Worm (Caenorhabditis elegans) whole organism, L3 larva: Measurements from ENCODE around the gene ZK1307.4.

Source experiments
- R02D3.7 ChIP-seq: fragments of 150-350 bp; optimal IDR thresholded peaks from 2 replicates; lab custom pipeline; 2014; ENCODE audit warnings: missing biosample characterization, missing genetic modification characterization
- ZK546.5 ChIP-seq: sonication (generic microtip); optimal IDR thresholded peaks from 2 replicates; lab custom pipeline; 2017; ENCODE audit warnings: missing biosample characterization, missing genetic modification characterization
- aly-2 ChIP-seq: fragments of 150-350 bp; optimal IDR thresholded peaks from 2 replicates; lab custom pipeline; 2014; ENCODE audit warnings: missing biosample characterization, missing genetic modification characterization
- ceh-16 ChIP-seq: sonication (generic microtip); optimal IDR thresholded peaks from 2 replicates; lab custom pipeline; 2017; ENCODE audit warnings: missing biosample characterization, missing genetic modification characterization
- ceh-28 ChIP-seq: fragments of 150-350 bp; optimal IDR thresholded peaks from 2 replicates; lab custom pipeline; 2014; ENCODE audit warnings: missing biosample characterization, missing genetic modification reagents, missing genetic modification characterization
- ceh-82 ChIP-seq: fragments of 150-350 bp; optimal IDR thresholded peaks from 2 replicates; lab custom pipeline; 2014; ENCODE audit warnings: missing biosample characterization, missing genetic modification characterization
- ceh-9 ChIP-seq: sonication (generic microtip); optimal IDR thresholded peaks from 2 replicates; lab custom pipeline; 2018; ENCODE audit warnings: missing biosample characterization, missing genetic modification characterization
- daf-12 ChIP-seq: fragments of 150-350 bp; optimal IDR thresholded peaks from 2 replicates; lab custom pipeline; 2014; ENCODE audit warnings: missing biosample characterization, missing genetic modification reagents, missing genetic modification characterization
- egl-27 ChIP-seq: sonication (generic microtip); optimal IDR thresholded peaks from 4 replicates; lab custom pipeline; 2017; ENCODE audit warnings: missing biosample characterization, missing genetic modification reagents, missing genetic modification characterization
- elt-1 ChIP-seq: fragments of 150-350 bp; optimal IDR thresholded peaks from 2 replicates; lab custom pipeline; 2014; ENCODE audit warnings: missing biosample characterization, missing genetic modification characterization
- elt-2 ChIP-seq: sonication (generic microtip); optimal IDR thresholded peaks from 2 replicates; lab custom pipeline; 2016; ENCODE audit warnings: missing genetic modification reagents, mild to moderate bottlenecking, missing genetic modification characterization, missing compliant biosample characterization
- elt-3 ChIP-seq, 3 experiments: fragments of 150-350 bp in 1 of 3; sonication (generic microtip) in 2 of 3; optimal IDR thresholded peaks; 2 replicates in 2 of 3; 4 replicates in 1 of 3; lab custom pipeline; 2014 to 2017; ENCODE audit warnings: missing biosample characterization in 3 of 3, missing genetic modification characterization in 3 of 3
- eor-1 ChIP-seq, 2 experiments: fragments of 150-350 bp; optimal IDR thresholded peaks; 2 replicates each; lab custom pipeline; 2014 to 2018; ENCODE audit warnings: missing biosample characterization in 2 of 2, missing genetic modification characterization in 2 of 2
- fkh-10 ChIP-seq: sonication (generic microtip); optimal IDR thresholded peaks from 2 replicates; lab custom pipeline; 2017; ENCODE audit warnings: missing biosample characterization, missing genetic modification reagents, missing genetic modification characterization
- fkh-2 ChIP-seq: fragments of 150-350 bp; optimal IDR thresholded peaks from 2 replicates; lab custom pipeline; 2014; ENCODE audit warnings: missing biosample characterization, missing genetic modification reagents, missing genetic modification characterization
- fos-1 ChIP-seq: fragments of 150-350 bp; optimal IDR thresholded peaks from 2 replicates; lab custom pipeline; 2014; ENCODE audit warnings: missing biosample characterization, missing genetic modification characterization
- hmg-11 ChIP-seq: sonication (generic microtip); optimal IDR thresholded peaks from 2 replicates; lab custom pipeline; 2016; ENCODE audit warnings: missing genetic modification characterization, missing compliant biosample characterization
- lin-15B ChIP-seq: fragments of 150-350 bp; optimal IDR thresholded peaks from 2 replicates; lab custom pipeline; 2014; ENCODE audit warnings: missing biosample characterization, missing genetic modification characterization
- lin-39 ChIP-seq: fragments of 150-350 bp; optimal IDR thresholded peaks from 2 replicates; lab custom pipeline; 2018; ENCODE audit warnings: missing biosample characterization, missing genetic modification reagents, missing genetic modification characterization
- lsy-12 ChIP-seq: sonication (generic microtip); optimal IDR thresholded peaks from 2 replicates; lab custom pipeline; 2016; ENCODE audit warnings: mild to moderate bottlenecking, missing genetic modification characterization, missing compliant biosample characterization
- mml-1 ChIP-seq: fragments of 150-350 bp; sonication (generic microtip); optimal IDR thresholded peaks from 3 replicates; lab custom pipeline; 2014; ENCODE audit warnings: missing biosample characterization, missing genetic modification characterization
- nfya-1 ChIP-seq: sonication (generic microtip); optimal IDR thresholded peaks from 2 replicates; lab custom pipeline; 2017; ENCODE audit warnings: missing genetic modification characterization, mild to moderate bottlenecking, missing compliant biosample characterization, antibody characterized with exemption, moderate library complexity; ENCODE audit not compliant: insufficient read depth
- nhr-11 ChIP-seq: fragments of 150-350 bp; optimal IDR thresholded peaks from 2 replicates; lab custom pipeline; 2014; ENCODE audit warnings: missing biosample characterization, missing genetic modification characterization
- nhr-25 ChIP-seq: sonication (generic microtip); optimal IDR thresholded peaks from 2 replicates; lab custom pipeline; 2017; ENCODE audit warnings: missing biosample characterization, missing genetic modification characterization
- nhr-67 ChIP-seq: fragments of 150-350 bp; optimal IDR thresholded peaks from 2 replicates; lab custom pipeline; 2014; ENCODE audit warnings: missing biosample characterization, missing genetic modification characterization
- nhr-76 ChIP-seq: fragments of 150-350 bp; sonication (generic microtip); optimal IDR thresholded peaks from 5 replicates; lab custom pipeline; 2014; ENCODE audit warnings: missing biosample characterization, missing genetic modification characterization
- nhr-77 ChIP-seq: fragments of 150-350 bp; optimal IDR thresholded peaks from 2 replicates; lab custom pipeline; 2014; ENCODE audit warnings: missing biosample characterization, missing genetic modification characterization
- pha-4 ChIP-seq: fragments of 150-350 bp; optimal IDR thresholded peaks from 2 replicates; lab custom pipeline; 2014; ENCODE audit warnings: missing biosample characterization, missing genetic modification reagents, missing genetic modification characterization
- skn-1 ChIP-seq: fragments of 150-350 bp; optimal IDR thresholded peaks from 2 replicates; lab custom pipeline; 2014; ENCODE audit warnings: missing biosample characterization, missing genetic modification characterization
- snpc-4 ChIP-seq: fragments of 150-350 bp; optimal IDR thresholded peaks from 2 replicates; lab custom pipeline; 2014; ENCODE audit warnings: missing biosample characterization, missing genetic modification characterization
- tbx-2 ChIP-seq: sonication (generic microtip); optimal IDR thresholded peaks from 2 replicates; lab custom pipeline; 2016; ENCODE audit warnings: mild to moderate bottlenecking, missing genetic modification characterization, missing compliant biosample characterization
- zag-1 ChIP-seq: fragments of 150-350 bp; optimal IDR thresholded peaks from 2 replicates; lab custom pipeline; 2014; ENCODE audit warnings: missing biosample characterization, missing genetic modification characterization
- ztf-11 ChIP-seq: fragments of 150-350 bp; optimal IDR thresholded peaks from 2 replicates; lab custom pipeline; 2014; ENCODE audit warnings: missing biosample characterization, missing genetic modification characterization
- ztf-4 ChIP-seq: fragments of 150-350 bp; optimal IDR thresholded peaks from 2 replicates; lab custom pipeline; 2014; ENCODE audit warnings: missing biosample characterization, missing genetic modification characterization

ZK1307.4 gene

ce11 chrII:9651700-9652099 lies at the start of gene ZK1307.4:
ZK1307.4 (minus strand) TSS chrII:9651800.
- TF ChIP-seq zag-1, result no peak
- TF ChIP-seq aly-2 (tag; lab: Kevin White, UChicago), result no peak
- no peak for TF ChIP-seq nhr-25 (tag; lab: Kevin White, UChicago)
- no peak for TF ChIP-seq snpc-4 (tag; lab: Kevin White, UChicago)
- no peak for TF ChIP-seq R02D3.7
- no peak for TF ChIP-seq fkh-2 (tag; lab: Kevin White, UChicago)
- TF ChIP-seq skn-1, result no peak
- TF ChIP-seq fos-1 (tag; lab: Kevin White, UChicago), result no peak
- TF ChIP-seq mml-1, result no peak
- TF ChIP-seq elt-2, result no peak
- TF ChIP-seq elt-3 (tag; optimal IDR thresholded peaks at IDR 0.05; lab: Kevin White, UChicago), result no peak
- no peak for TF ChIP-seq hmg-11
- TF ChIP-seq ceh-9 (tag; lab: Kevin White, UChicago), result no peak
- TF ChIP-seq lin-15B (tag; lab: Kevin White, UChicago), result no peak
- no peak for TF ChIP-seq nhr-76 (tag; lab: Kevin White, UChicago)

- TF ChIP-seq tbx-2 (tag; lab: Kevin White, UChicago), result no peak
- no peak for TF ChIP-seq nhr-11 (tag; lab: Kevin White, UChicago)
- TF ChIP-seq eor-1 (tag; optimal IDR thresholded peaks at IDR 0.05; lab: Kevin White, UChicago), result no peak
- no peak for TF ChIP-seq skn-1
- no peak for TF ChIP-seq lin-15B (tag; lab: Kevin White, UChicago)
- TF ChIP-seq fkh-10, result no peak
- TF ChIP-seq mml-1, result no peak
- no peak for TF ChIP-seq ztf-11 (tag; lab: Kevin White, UChicago)
Observed at ce11 chrII:9700363-9700762, 48.8 kb upstream of the ZK1307.4 start, which contains the start of the genes Y53C12A.8 and Y53C12A.7. Y53C12A.8 (minus strand) TSS chrII:9700463. Y53C12A.7 (plus strand) TSS chrII:9700543.

- TF ChIP-seq nhr-76 (tag; lab: Kevin White, UChicago) (no peak), daf-12 (tag; lab: Kevin White, UChicago) (no peak), fkh-10 (peak; percentile 27), elt-1 (tag; lab: Kevin White, UChicago) (peak; percentile 86)
Observed at ce11 chrII:9695942-9696341, 44.3 kb upstream of the ZK1307.4 start.

- TF ChIP-seq egl-27 (tag; lab: Kevin White, UChicago), result no peak
- no peak for TF ChIP-seq ceh-16 (tag; lab: Kevin White, UChicago)
- TF ChIP-seq fkh-10, result no peak
- TF ChIP-seq lin-39 (tag; lab: Kevin White, UChicago), result no peak
- no peak for TF ChIP-seq nhr-67 (tag; lab: Kevin White, UChicago)
- TF ChIP-seq nhr-25 (tag; lab: Kevin White, UChicago), result no peak
- TF ChIP-seq ceh-82 (tag; lab: Kevin White, UChicago), result no peak
- TF ChIP-seq mml-1, result no peak
- no peak for TF ChIP-seq elt-2
- no peak for TF ChIP-seq pha-4 (tag; lab: Kevin White, UChicago)
- TF ChIP-seq lsy-12 (tag; lab: Kevin White, UChicago), result no peak
- no peak for TF ChIP-seq ZK546.5 (tag; lab: Kevin White, UChicago)
- TF ChIP-seq ceh-28 (tag; lab: Kevin White, UChicago), result no peak
- no peak for TF ChIP-seq nfya-1
- TF ChIP-seq elt-1 (tag; lab: Kevin White, UChicago), result no peak
- no peak for TF ChIP-seq tbx-2 (tag; lab: Kevin White, UChicago)
- TF ChIP-seq ztf-11 (tag; lab: Kevin White, UChicago), result no peak
- no peak for TF ChIP-seq nhr-77 (tag; lab: Kevin White, UChicago)
- TF ChIP-seq ceh-9 (tag; lab: Kevin White, UChicago), result no peak
Observed at ce11 chrII:9691839-9692238, 40.2 kb upstream of the ZK1307.4 start, which contains the start of gene nlp-11. nlp-11 (minus strand) TSS chrII:9691939.

- TF ChIP-seq aly-2 (tag; lab: Kevin White, UChicago) (no peak), fkh-10 (peak; percentile 96), ztf-4 (no peak), zag-1 (no peak), nhr-67 (tag; lab: Kevin White, UChicago) (no peak), lin-39 (tag; lab: Kevin White, UChicago) (no peak), pha-4 (tag; lab: Kevin White, UChicago) (no peak), nhr-77 (tag; lab: Kevin White, UChicago) (no peak)
- TF ChIP-seq, all 47 proteins: peak for 1
Observed at ce11 chrII:9690067-9690632, 38.5 kb upstream of the ZK1307.4 start.
